Fruit fly (Drosophila melanogaster) whole organism, larva: ENCODE data around the gene CG31229.

Experiments used
- noc ChIP-seq: fragments of 200-800 bp; sonication (Bioruptor generic); optimal IDR thresholded peaks from 3 replicates; lab custom pipeline; 2019; ENCODE audit warnings: missing biosample characterization, mild to moderate bottlenecking, missing genetic modification characterization, moderate library complexity

CG31229 gene

DNA sequence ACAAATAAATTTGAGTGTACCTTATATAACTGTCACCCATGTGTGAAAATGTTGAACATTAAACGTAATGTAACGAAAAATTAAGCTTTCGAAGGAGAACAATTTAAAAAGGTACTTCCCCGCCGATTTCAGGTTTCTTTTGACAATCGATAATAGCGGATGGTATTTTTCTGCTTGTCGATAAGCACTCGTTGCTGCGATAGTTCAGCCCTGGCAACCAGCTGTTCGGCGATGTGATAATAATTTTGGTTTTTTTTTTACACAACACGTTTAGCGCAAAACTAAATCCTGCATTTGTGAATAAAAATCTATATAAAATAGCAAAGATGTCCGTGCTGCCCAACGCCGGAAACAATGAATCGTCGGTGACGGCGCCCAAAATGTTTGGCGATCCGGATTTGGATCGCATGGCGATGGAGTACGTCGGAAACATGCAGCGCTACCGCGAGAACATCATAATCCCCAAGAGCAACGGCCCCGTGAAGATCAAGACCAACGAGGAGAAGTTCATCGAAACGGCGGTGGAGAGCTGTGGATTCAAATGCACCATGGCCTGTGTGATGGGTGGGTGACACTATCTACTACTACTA is at the start of gene CG31229:
TSS of gene CG31229 (plus strand) at position 194 of the 590 bp plus-strand sequence.
- no peak for TF ChIP-seq noc (tag; lab: Kevin White, UChicago)

DNA sequence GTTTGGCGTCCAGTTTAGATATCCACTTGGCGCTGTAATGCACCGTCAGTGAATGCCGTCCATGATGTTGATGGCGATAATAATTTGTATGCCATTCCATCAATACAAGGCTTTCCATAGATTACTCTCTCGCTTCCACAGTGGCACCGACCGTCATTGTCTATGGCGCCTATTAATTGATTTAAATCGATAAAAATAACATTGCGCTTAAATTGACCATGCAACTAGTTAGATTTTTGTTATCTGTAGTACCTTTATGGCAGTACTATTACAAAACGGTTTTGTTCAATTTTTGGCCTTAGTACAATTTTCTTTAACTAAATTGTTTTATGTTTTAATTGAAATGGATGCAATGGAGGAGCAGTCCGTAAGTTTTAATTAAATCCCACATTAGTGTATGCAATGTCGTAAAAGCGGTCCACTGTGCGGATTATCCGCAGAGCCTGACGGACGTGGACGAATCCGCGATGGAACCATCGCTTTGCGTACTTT is 48.2 kb upstream of the CG31229 start:
- TF ChIP-seq noc (tag; lab: Kevin White, UChicago), result no peak

DNA sequence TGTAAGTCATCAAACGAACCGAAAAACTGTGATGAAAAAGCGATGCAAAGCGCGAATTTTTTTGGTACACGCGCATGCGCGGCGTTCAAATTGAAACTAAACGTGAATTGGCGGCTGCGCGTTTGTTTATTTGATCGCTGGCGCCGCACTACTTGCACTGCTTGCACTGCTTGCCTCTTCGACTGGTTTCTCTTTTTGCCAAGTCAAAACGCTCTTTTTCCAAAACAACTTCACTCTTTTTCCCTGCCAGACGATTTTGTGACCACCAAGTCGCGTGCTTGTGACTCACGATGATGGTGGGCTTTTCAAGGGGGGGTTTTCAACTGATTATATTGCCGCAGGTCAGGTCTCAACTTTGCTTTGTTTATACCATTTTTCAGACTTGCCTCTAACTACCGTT is 46.4 kb upstream of the CG31229 start, which contains the start of gene CG14304:
TSS of gene CG14304 (minus strand) at position 98 of the 400 bp plus-strand sequence.
- TF ChIP-seq noc (tag; lab: Kevin White, UChicago), result no peak

DNA sequence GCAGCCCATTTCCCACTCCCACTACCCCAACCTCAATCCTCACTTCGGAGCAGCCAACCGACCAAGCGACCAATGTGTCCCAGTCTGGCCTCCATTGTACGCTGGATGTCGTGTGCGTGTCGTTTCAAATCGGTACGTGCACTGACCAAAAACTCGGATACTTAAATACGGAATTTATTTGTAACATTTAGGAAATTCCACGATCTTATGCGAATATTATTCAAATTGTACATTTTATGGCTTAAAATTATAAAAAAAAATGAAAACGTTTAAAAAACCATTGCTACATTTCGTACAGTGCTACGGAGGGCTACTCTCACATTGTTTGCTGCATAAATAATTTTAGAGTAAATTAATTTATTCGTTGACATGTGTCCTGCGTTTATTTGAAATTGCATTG is 43.1 kb upstream of the CG31229 start:
- no peak for TF ChIP-seq noc (tag; lab: Kevin White, UChicago)

DNA sequence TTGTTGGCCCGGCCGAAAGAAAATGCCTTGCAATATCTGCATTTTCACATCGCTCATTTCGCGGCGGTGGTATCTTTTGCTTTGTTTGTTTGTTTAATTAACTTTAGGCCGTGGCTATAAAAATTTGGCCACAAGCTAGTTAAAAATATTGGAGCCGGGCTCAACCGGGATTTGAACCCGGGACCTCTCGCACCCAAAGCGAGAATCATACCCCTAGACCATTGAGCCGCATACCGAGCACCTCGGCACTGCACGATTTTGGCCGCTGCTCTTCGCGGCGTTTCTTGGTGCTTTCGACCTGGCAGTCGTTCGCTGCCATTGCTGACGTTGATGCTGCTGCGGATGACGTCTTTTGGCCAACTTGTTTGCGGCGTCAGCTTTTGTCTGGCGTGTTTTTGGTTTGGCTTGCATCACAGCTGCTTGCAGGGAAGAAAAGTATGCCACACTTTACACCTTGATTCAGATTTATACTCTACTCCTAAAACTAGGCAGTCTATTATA is 39.3 kb upstream of the CG31229 start:
- no peak for TF ChIP-seq noc (tag; lab: Kevin White, UChicago)

DNA sequence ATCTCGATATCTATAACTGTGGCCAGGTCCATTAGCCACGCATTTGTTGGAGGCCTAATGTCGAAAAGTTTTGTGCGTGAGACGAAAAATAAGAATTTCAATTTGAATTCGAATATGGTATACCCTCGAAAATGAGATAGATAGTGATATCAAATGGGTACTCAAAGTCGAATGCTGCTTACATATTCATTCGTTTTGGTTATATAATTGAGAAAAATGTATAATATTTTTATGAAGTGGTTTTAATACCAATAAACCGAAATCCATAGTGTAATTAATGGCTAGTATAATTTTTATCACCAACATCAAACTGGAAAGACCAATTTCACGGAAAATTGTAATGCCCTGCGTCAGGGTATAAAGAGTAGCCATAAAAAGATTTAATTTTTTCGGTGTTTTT is 34.6 kb upstream of the CG31229 start:
- TF ChIP-seq noc (tag; lab: Kevin White, UChicago), result no peak

DNA sequence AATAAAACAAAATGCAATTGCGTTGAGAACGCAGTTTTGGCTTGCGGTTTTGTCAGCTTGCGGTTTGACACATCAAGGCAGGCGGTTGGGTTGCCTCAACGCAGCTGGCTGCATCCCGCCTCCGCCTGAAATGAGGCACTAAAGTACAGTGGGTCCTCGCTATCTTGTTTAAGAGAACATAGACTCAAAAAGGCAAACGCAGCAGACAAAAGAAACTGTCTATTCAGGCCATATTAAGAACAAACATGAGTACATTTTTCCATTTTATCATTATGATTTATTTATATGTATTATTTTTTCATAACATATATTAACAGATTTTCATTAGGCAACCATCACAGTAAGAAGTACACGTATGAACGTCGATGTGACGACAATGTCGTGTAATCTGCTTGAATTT is 28.0 kb upstream of the CG31229 start:
- no peak for TF ChIP-seq noc (tag; lab: Kevin White, UChicago)

DNA sequence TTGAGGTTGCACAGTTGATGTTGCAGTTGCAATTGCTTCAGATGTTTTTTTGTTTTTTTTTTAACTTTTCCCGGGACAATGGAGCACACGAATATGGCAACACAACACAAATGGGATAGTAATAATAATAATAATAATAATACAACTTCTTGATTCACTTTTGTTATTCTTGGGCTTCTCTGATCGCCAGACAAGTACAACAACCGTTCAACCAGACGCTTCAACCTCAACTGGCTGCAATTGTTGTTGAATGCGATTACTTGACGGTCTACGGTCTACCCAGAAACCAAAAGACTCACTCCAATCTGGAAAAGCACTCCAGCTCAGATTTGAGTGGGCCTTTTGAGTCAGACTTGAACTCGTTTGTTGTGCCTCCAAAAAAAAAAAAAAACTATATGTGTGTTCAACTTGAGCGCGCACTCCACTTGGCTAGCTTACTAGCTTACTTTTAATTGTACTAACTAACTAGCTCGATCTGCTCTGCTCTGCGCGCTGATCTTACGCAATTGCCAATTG is 26.4 kb upstream of the CG31229 start, which contains the start of gene CG14301:
TSS of gene CG14301 (minus strand) at position 216 of the 516 bp plus-strand sequence.
- no peak for TF ChIP-seq noc (tag; lab: Kevin White, UChicago)

DNA sequence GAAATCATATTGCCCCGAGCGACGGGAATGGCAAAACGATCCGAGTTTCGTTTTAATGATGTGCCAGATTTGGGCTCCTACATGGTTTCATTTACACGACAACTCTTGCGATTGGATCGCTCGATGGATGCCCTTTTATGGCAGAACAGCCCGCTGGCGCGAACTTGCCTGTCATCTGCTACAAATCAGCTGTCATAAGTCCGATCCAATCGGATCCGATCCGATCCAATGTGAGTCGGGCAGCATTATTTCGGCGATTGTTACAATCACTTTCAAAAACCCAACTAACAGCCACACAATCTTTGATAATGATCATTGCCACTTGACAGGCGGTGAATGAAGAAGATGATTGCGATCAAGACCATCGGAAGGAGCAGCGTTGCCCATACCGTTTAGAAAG is 24.0 kb upstream of the CG31229 start:
- TF ChIP-seq noc (tag; lab: Kevin White, UChicago), result no peak

DNA sequence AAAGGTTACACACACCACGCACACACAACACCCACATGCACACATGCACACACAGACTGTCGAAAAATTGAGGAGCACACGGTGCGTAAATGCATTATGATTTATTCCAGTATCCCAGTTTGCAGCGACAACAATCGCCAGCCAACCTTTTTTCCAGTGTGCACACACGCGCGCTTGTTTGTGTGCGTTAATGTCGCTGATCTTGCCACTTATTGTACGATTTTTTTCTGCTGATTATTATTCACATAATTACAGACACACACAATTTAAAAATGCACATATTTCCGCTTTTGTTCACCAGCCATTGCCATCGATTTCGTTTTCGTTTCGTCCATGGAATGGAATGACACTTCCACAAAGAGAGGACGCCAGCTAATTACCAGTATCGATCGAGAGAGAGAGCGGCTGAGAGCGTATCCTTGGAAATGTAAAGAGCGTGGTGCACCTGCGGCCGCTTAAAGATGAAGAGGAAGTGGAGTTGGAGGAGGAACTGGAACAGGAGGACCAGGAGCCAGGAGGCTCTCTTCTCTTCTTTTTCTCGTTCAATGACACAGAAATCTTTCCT is 9.2 kb upstream of the CG31229 start:
- TF ChIP-seq noc (tag; lab: Kevin White, UChicago), result no peak

DNA sequence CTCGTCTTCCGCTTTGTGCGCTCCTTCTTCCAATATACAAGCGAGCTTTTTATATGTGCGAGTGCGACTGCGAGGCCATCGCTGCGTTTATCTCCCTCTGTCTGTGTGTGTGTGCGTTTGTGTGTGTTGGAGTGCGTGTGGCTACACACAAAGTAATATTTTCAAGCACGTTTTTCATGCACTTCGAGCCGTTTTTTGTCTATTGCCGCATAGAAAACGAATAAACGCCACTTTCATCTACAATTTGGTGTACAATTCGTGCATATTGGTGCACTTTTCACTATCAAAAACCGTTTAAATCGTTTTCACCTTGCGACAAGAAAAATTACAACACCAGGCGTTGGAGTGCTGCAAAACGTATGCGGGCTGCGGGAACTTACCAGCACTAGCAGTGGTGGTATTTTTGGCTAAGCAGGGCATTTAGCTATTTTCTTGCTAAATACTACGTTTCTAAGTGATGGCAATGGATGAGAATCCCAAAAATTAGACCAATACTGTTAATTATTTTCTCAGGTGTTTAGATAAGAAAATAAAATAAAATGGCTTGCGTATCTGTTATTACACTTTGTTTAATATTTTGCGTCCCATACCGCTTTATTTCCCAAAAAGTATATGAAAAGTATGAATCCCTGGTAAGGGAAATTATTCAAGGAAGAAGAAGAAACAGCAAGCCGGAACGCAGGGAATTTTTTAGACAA is 8.6 kb upstream of the CG31229 start, which contains the start of the genes CG31224 and CstF64:
TSS of gene CG31224 (minus strand) at position 365 of the 698 bp plus-strand sequence.
TSS of gene CstF64 (plus strand) at position 674 of the 698 bp plus-strand sequence.
- TF ChIP-seq noc (tag; lab: Kevin White, UChicago), result peak; percentile 74

DNA sequence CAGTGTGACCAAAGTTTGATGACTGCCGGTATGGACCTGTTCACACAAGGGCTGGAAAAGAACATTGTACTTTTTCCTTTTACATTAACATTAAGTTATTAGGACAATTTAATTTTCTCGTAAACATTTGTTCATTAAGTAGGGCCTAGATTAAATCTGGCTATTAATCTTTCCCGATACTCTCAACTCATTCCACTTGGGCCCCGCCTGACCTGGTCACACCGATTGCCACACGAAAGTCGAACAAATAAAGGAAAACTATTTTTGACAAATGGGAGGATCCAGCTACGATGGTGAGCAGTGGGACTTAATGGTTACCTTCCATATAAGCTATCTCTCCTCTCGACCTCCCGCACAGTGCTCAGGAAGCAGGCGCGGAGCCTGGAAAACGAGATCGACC is 4.1 kb upstream of the CG31229 start, which contains the start of the genes Cpsf73 and Gos28:
TSS of gene Cpsf73 (minus strand) at position 28 of the 400 bp plus-strand sequence.
TSS of gene Gos28 (plus strand) at position 214 of the 400 bp plus-strand sequence.
- TF ChIP-seq noc (tag; lab: Kevin White, UChicago), result peak; percentile 29

DNA sequence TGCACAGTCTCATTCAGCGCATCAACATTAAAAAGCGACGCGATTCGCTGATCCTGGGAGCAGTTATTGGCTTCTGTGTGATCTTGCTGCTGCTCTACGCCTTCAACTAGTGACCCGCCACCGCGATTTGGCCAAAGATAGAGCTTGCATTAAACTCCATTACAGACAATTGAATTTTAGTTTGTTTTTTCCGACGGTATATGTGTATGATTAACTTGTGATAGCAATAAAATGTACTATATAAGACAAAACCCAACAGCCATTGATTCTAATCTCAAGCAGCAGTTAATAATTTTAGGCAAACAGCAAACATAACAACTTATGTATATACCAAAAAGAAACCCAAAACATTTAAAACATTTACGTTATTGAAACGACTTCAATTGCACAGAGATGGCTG is 2.6 kb upstream of the CG31229 start, which contains the start of gene CG31231:
TSS of gene CG31231 (plus strand) at position 301 of the 400 bp plus-strand sequence.
- no peak for TF ChIP-seq noc (tag; lab: Kevin White, UChicago)

DNA sequence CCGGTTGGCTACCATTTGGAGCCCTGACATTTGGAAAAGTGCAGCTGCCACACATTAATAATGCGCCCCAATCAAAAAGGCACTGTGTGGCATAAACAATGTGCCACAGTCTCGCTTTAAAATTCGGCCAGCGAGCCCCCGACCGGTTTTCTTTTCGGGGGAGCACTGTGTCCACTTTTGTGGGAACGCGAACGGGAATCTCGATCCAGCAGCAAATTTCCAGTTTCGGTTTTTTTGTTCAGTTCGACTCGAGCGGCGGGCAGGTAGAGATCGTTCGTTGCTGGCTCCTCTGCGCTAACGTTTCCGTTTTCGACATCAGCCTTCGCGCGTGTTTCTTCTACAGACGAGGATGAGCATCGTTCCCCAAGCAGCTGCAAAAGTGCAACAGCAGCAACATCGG is 1.5 kb downstream of the CG31229 start, which contains the start of gene CG7702:
TSS of gene CG7702 (plus strand) at position 239 of the 400 bp plus-strand sequence.
- TF ChIP-seq noc (tag; lab: Kevin White, UChicago), result no peak

DNA sequence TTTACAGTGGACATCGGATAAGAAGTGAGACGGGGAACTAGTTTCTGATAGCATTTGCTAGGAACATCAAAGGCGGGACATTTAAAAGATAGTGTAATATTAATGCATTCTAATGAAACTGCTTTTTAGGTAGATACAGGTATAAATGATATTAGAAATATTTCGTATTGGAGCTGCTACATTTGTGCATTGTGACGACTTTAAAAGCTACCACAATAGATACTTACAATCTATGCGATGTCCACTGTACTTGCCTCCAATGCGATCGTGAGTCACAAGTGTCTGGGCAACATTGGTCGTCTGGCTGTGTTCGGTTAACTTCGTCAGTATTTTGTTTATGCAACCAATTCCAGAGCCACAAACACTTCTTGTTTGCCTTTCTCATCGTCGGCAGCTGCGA is 2.2 kb downstream of the CG31229 start:
- TF ChIP-seq noc (tag; lab: Kevin White, UChicago), result peak; percentile 55
